Fruit fly (Drosophila melanogaster) whole organism, embryonic: ENCODE data around the gene CG8117.

Source experiments
- CG12769 ChIP-seq: fragments of 200-800 bp; sonication (Bioruptor generic); optimal IDR thresholded peaks from 2 replicates; lab custom pipeline; 2019; ENCODE audit warnings: missing biosample characterization, mild to moderate bottlenecking, missing genetic modification characterization, moderate library complexity
- CG16813 ChIP-seq: fragments of 200-800 bp; sonication (Bioruptor generic); IDR thresholded peaks from 3 replicates; pipeline ENCODE4 v1.3.6; 2022; ENCODE audit warnings: missing biosample characterization, missing genetic modification characterization; ENCODE audit not compliant: partially characterized antibody
- CG6254 ChIP-seq: fragments of 200-800 bp; sonication (Bioruptor generic); optimal IDR thresholded peaks from 3 replicates; lab custom pipeline; 2017; ENCODE audit warnings: mild to moderate bottlenecking, missing biosample characterization, missing genetic modification reagents, missing genetic modification characterization
- CG7987 ChIP-seq: fragments of 200-800 bp; sonication (Bioruptor generic); optimal IDR thresholded peaks from 2 replicates; lab custom pipeline; 2018; ENCODE audit warnings: missing biosample characterization, mild to moderate bottlenecking, missing genetic modification characterization, moderate library complexity
- CG8089 ChIP-seq: fragments of 200-800 bp; sonication (Bioruptor generic); optimal IDR thresholded peaks from 3 replicates; lab custom pipeline; 2016; ENCODE audit warnings: missing biosample characterization, missing genetic modification characterization
- Lpt ChIP-seq: fragments of >200 bp; optimal IDR thresholded peaks from 2 replicates; lab custom pipeline; 2018; ENCODE audit warnings: missing biosample characterization, missing genetic modification characterization
- odd ChIP-seq: fragments of 200-800 bp; sonication (Bioruptor generic); optimal IDR thresholded peaks from 2 replicates; lab custom pipeline; 2017; ENCODE audit warnings: missing biosample characterization, mild to moderate bottlenecking, missing genetic modification characterization
- tgo ChIP-seq: fragments of 200-800 bp; sonication (Bioruptor generic); IDR thresholded peaks from 3 replicates; pipeline ENCODE4 v1.3.6; 2022; ENCODE audit warnings: missing biosample characterization, missing genetic modification characterization
- usp ChIP-seq: fragments of >200 bp; optimal IDR thresholded peaks from 2 replicates; lab custom pipeline; 2017; ENCODE audit warnings: missing biosample characterization, missing genetic modification characterization

DNA sequence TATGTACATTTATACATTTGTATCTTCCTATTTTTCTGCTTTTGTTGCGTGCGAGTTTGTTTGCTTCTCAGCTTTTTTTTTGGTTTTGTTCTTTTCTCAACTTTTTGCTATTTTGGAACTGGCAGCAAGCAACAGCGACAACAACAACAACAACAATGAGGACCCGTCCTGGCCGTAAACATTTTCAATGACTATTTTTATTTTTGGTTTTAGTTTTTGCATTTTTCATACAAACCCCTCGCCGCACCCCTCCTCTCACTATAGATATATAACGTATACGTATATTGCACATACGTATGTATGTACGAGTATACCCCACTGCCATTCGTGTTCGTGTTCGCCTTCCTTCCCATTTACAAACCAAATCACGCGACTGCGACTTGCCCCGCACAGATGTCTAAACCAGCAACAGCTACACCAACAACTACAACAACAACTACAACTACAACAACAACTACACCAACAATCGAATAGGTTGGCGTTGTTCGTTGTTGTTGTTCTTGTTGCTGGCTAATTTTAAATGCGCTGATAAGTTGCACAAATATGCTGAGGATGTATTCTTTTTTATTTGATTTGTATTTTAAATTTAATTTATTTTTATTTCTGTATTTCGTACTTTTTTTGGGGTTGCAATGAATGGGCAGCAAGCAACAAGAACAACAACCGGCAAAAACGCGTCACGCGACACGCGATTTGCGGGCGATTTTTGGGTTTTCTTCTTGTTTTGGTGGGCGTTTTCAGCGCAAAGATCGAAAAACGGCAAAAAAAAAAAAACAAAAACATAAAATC lies 23.4 kb upstream of the CG8117 start:
- TF ChIP-seq usp (GFP tag; lab: Kevin White, UChicago) (no peak), Lpt (GFP tag; lab: Kevin White, UChicago) (no peak), CG12769 (tag; lab: Kevin White, UChicago) (no peak), CG7987 (GFP tag; lab: Kevin White, UChicago) (no peak), tgo (GFP tag; lab: Robert Waterston, UW) (no peak), CG8089 (no peak), CG6254 (GFP tag; lab: Kevin White, UChicago) (no peak), CG16813 (no peak), odd (GFP tag; lab: Kevin White, UChicago) (no peak)
